Worm (Caenorhabditis elegans): ENCODE results near the gene clec-40.

- TF ChIP-seq odd-2 (tag; optimal IDR thresholded peaks at IDR 0.05) (no peak), dve-1 (tag; optimal IDR thresholded peaks at IDR 0.05) (no peak), Y22D7AL.16 (tag; optimal IDR thresholded peaks at IDR 0.05) (no peak), elt-4 (tag; optimal IDR thresholded peaks at IDR 0.05) (no peak), hlh-30 (tag; optimal IDR thresholded peaks at IDR 0.05; ENCODE audit: insufficient read depth) (no peak)
Measured at ce11 chrV:16884744-16885143, 43.9 kb upstream of the clec-40 start, which contains the start of gene F09C6.13.
